Fruit fly (Drosophila melanogaster) whole organism, embryonic: ENCODE data around the gene Dh31.

Experiments used
- Atf6 ChIP-seq: fragments of 200-800 bp; sonication (Bioruptor generic); IDR thresholded peaks from 2 replicates; pipeline ENCODE4 v1.3.6; 2022; ENCODE audit warnings: missing biosample characterization, missing genetic modification characterization
- Bteb2 ChIP-seq: fragments of 200-800 bp; sonication (Bioruptor generic); optimal IDR thresholded peaks from 2 replicates; lab custom pipeline; 2016; ENCODE audit warnings: missing biosample characterization, missing genetic modification characterization
- CG10147 ChIP-seq: fragments of 200-800 bp; sonication (Bioruptor generic); optimal IDR thresholded peaks from 2 replicates; lab custom pipeline; 2019; ENCODE audit warnings: missing biosample characterization, mild to moderate bottlenecking, missing genetic modification characterization, moderate library complexity
- CG10565 ChIP-seq: fragments of 200-800 bp; sonication (Bioruptor generic); optimal IDR thresholded peaks from 3 replicates; lab custom pipeline; 2016; ENCODE audit warnings: missing biosample characterization, mild to moderate bottlenecking, missing genetic modification characterization
- CG10959 ChIP-seq: fragments of 200-800 bp; sonication (Bioruptor generic); IDR thresholded peaks from 2 replicates; pipeline ENCODE4 v1.3.6; 2022; ENCODE audit warnings: missing biosample characterization, missing genetic modification characterization
- CG14014 ChIP-seq: fragments of 200-800 bp; sonication (Bioruptor generic); IDR thresholded peaks from 2 replicates; pipeline ENCODE4 v1.3.6; 2022; ENCODE audit warnings: missing biosample characterization, missing genetic modification characterization
- CG14667 ChIP-seq: fragments of 200-800 bp; sonication (Bioruptor generic); IDR thresholded peaks from 2 replicates; pipeline ENCODE4 v1.3.6; 2022; ENCODE audit warnings: missing biosample characterization, missing genetic modification characterization
- CG16813 ChIP-seq: fragments of 200-800 bp; sonication (Bioruptor generic); IDR thresholded peaks from 3 replicates; pipeline ENCODE4 v1.3.6; 2022; ENCODE audit warnings: missing biosample characterization, missing genetic modification characterization; ENCODE audit not compliant: partially characterized antibody
- CG17361 ChIP-seq: fragments of 200-800 bp; sonication (Bioruptor generic); IDR thresholded peaks from 3 replicates; pipeline ENCODE4 v1.3.6; 2022; ENCODE audit warnings: missing biosample characterization, missing genetic modification characterization
- CG17612 ChIP-seq: fragments of 200-800 bp; sonication (Bioruptor generic); IDR thresholded peaks from 2 replicates; pipeline ENCODE4 v1.3.6; 2022; ENCODE audit warnings: missing biosample characterization, missing genetic modification characterization
- CG17802 ChIP-seq: fragments of 200-800 bp; sonication (Bioruptor generic); optimal IDR thresholded peaks from 2 replicates; lab custom pipeline; 2018; ENCODE audit warnings: missing biosample characterization, mild to moderate bottlenecking, missing genetic modification characterization, moderate library complexity
- CG18764 ChIP-seq: fragments of 200-800 bp; sonication (Bioruptor generic); optimal IDR thresholded peaks from 3 replicates; lab custom pipeline; 2016; ENCODE audit warnings: missing biosample characterization, missing genetic modification characterization
- CG31365 ChIP-seq: fragments of 200-800 bp; sonication (Bioruptor generic); optimal IDR thresholded peaks from 2 replicates; lab custom pipeline; 2018; ENCODE audit warnings: missing biosample characterization, mild to moderate bottlenecking, missing genetic modification characterization
- CG32532 ChIP-seq: fragments of 200-800 bp; sonication (Bioruptor generic); IDR thresholded peaks from 2 replicates; pipeline ENCODE4 v1.3.6; 2022; ENCODE audit warnings: missing biosample characterization, missing genetic modification characterization
- CG33557 ChIP-seq: fragments of 200-800 bp; sonication (Bioruptor generic); optimal IDR thresholded peaks from 2 replicates; lab custom pipeline; 2019; ENCODE audit warnings: missing biosample characterization, mild to moderate bottlenecking, missing genetic modification characterization, moderate library complexity
- CG4282 ChIP-seq: fragments of 200-800 bp; sonication (Bioruptor generic); optimal IDR thresholded peaks from 2 replicates; lab custom pipeline; 2016; ENCODE audit warnings: missing biosample characterization, missing genetic modification characterization
- CG4328 ChIP-seq: fragments of 200-800 bp; sonication (Bioruptor generic); optimal IDR thresholded peaks from 3 replicates; lab custom pipeline; 2017; ENCODE audit warnings: missing biosample characterization, missing genetic modification reagents, missing genetic modification characterization
- CG4360 ChIP-seq: fragments of 200-800 bp; sonication (Bioruptor generic); IDR thresholded peaks from 2 replicates; pipeline ENCODE4 v1.3.6; 2022; ENCODE audit warnings: missing biosample characterization, missing genetic modification characterization
- CHES-1-like ChIP-seq: fragments of 200-800 bp; sonication (Bioruptor generic); optimal IDR thresholded peaks from 2 replicates; lab custom pipeline; 2016; ENCODE audit warnings: missing biosample characterization, missing genetic modification characterization
- CrebB ChIP-seq: fragments of 200-800 bp; sonication (Bioruptor generic); optimal IDR thresholded peaks from 3 replicates; lab custom pipeline; 2018; ENCODE audit warnings: missing biosample characterization, mild to moderate bottlenecking, missing genetic modification characterization
- Deaf1 ChIP-seq: fragments of 200-800 bp; optimal IDR thresholded peaks from 3 replicates; lab custom pipeline; 2019; ENCODE audit warnings: missing biosample characterization, mild to moderate bottlenecking, missing genetic modification characterization, moderate library complexity
- Ets65A ChIP-seq: fragments of 200-800 bp; sonication (Bioruptor generic); peaks from one replicate; lab custom pipeline; 2016; ENCODE audit warnings: missing biosample characterization, missing genetic modification characterization
- Fer1 ChIP-seq: fragments of 200-800 bp; sonication (Bioruptor generic); optimal IDR thresholded peaks from 2 replicates; lab custom pipeline; 2017; ENCODE audit warnings: missing biosample characterization, mild to moderate bottlenecking, missing genetic modification characterization
- HLH4C ChIP-seq: fragments of 200-800 bp; sonication (Bioruptor generic); IDR thresholded peaks from 3 replicates; pipeline ENCODE4 v1.3.6; 2022; ENCODE audit warnings: missing biosample characterization, missing genetic modification characterization; ENCODE audit not compliant: partially characterized antibody
- Hey ChIP-seq: fragments of 200-800 bp; sonication (Bioruptor generic); optimal IDR thresholded peaks from 3 replicates; lab custom pipeline; 2018; ENCODE audit warnings: missing biosample characterization, mild to moderate bottlenecking, missing genetic modification characterization
- NC2β ChIP-seq: fragments of 200-800 bp; sonication (Bioruptor generic); optimal IDR thresholded peaks from 2 replicates; lab custom pipeline; 2016; ENCODE audit warnings: missing biosample characterization, missing genetic modification characterization
- Poxn ChIP-seq: fragments of 200-800 bp; sonication (Bioruptor generic); IDR thresholded peaks from 2 replicates; pipeline ENCODE4 v1.3.6; 2022; ENCODE audit warnings: missing biosample characterization, missing genetic modification characterization
- Ravus ChIP-seq: fragments of 200-800 bp; sonication (Bioruptor generic); IDR thresholded peaks from 2 replicates; pipeline ENCODE4 v1.3.6; 2022; ENCODE audit warnings: missing biosample characterization, missing genetic modification characterization
- Tbp ChIP-seq: fragments of >200 bp; optimal IDR thresholded peaks from 2 replicates; lab custom pipeline; 2018; ENCODE audit warnings: missing biosample characterization, missing genetic modification characterization
- amos ChIP-seq: fragments of 200-800 bp; sonication (Bioruptor generic); IDR thresholded peaks from 2 replicates; pipeline ENCODE4 v1.3.6; 2022; ENCODE audit warnings: missing biosample characterization, missing genetic modification characterization; ENCODE audit not compliant: partially characterized antibody
- bowl ChIP-seq: fragments of 200-800 bp; sonication (Bioruptor generic); IDR thresholded peaks from 2 replicates; pipeline ENCODE4 v1.3.6; 2022; ENCODE audit warnings: missing biosample characterization, missing genetic modification characterization
- disco-r ChIP-seq: fragments of 200-800 bp; sonication (Bioruptor generic); optimal IDR thresholded peaks from 2 replicates; lab custom pipeline; 2016; ENCODE audit warnings: missing biosample characterization, missing genetic modification characterization
- exex ChIP-seq: fragments of 200-800 bp; sonication (Bioruptor generic); optimal IDR thresholded peaks from 4 replicates; lab custom pipeline; 2018; ENCODE audit warnings: missing biosample characterization, mild to moderate bottlenecking, missing genetic modification characterization, moderate library complexity
- fd102C ChIP-seq: fragments of 200-800 bp; sonication (Bioruptor generic); optimal IDR thresholded peaks from 2 replicates; lab custom pipeline; 2018; ENCODE audit warnings: missing biosample characterization, mild to moderate bottlenecking, missing genetic modification characterization, moderate library complexity
- hb ChIP-seq: fragments of 200-800 bp; sonication (Bioruptor generic); IDR thresholded peaks from 3 replicates; pipeline ENCODE4 v1.3.6; 2022; ENCODE audit warnings: missing biosample characterization, missing genetic modification characterization; ENCODE audit not compliant: partially characterized antibody
- her ChIP-seq: fragments of 200-800 bp; sonication (Bioruptor generic); optimal IDR thresholded peaks from 2 replicates; lab custom pipeline; 2016; ENCODE audit warnings: missing biosample characterization, missing genetic modification characterization
- ind ChIP-seq: fragments of 200-800 bp; sonication (Bioruptor generic); optimal IDR thresholded peaks from 3 replicates; lab custom pipeline; 2016; ENCODE audit warnings: missing biosample characterization, missing genetic modification characterization
- ken ChIP-seq: fragments of 200-800 bp; sonication (Bioruptor generic); IDR thresholded peaks from 3 replicates; pipeline ENCODE4 v1.3.6; 2022; ENCODE audit warnings: missing biosample characterization, missing genetic modification characterization
- luna ChIP-seq: fragments of 200-800 bp; sonication (Bioruptor generic); optimal IDR thresholded peaks from 2 replicates; lab custom pipeline; 2016; ENCODE audit warnings: missing biosample characterization, missing genetic modification characterization
- nom ChIP-seq: fragments of 200-800 bp; sonication (Bioruptor generic); optimal IDR thresholded peaks from 2 replicates; lab custom pipeline; 2017; ENCODE audit warnings: missing biosample characterization, missing genetic modification characterization, mild to moderate bottlenecking, moderate library complexity, missing genetic modification reagents
- oc ChIP-seq: fragments of 200-800 bp; sonication (Bioruptor generic); optimal IDR thresholded peaks from 2 replicates; lab custom pipeline; 2018; ENCODE audit warnings: missing biosample characterization, mild to moderate bottlenecking, missing genetic modification characterization, moderate library complexity
- pb ChIP-seq: fragments of 200-800 bp; sonication (Bioruptor generic); optimal IDR thresholded peaks from 3 replicates; lab custom pipeline; 2016; ENCODE audit warnings: missing biosample characterization, missing genetic modification characterization
- pfk ChIP-seq: fragments of 200-800 bp; sonication (Bioruptor generic); optimal IDR thresholded peaks from 2 replicates; lab custom pipeline; 2018; ENCODE audit warnings: missing biosample characterization, mild to moderate bottlenecking, missing genetic modification characterization, moderate library complexity
- pho ChIP-seq: fragments of 200-800 bp; sonication (Bioruptor generic); optimal IDR thresholded peaks from 2 replicates; lab custom pipeline; 2016; ENCODE audit warnings: missing biosample characterization, missing genetic modification characterization
- pita ChIP-seq: fragments of 200-800 bp; sonication (Bioruptor generic); optimal IDR thresholded peaks from 2 replicates; lab custom pipeline; 2017; ENCODE audit warnings: missing biosample characterization, mild to moderate bottlenecking, missing genetic modification characterization
- ro ChIP-seq: fragments of 200-800 bp; sonication (Bioruptor generic); IDR thresholded peaks from 2 replicates; pipeline ENCODE4 v1.3.6; 2022; ENCODE audit warnings: missing biosample characterization, missing genetic modification characterization
- salm ChIP-seq: fragments of 200-800 bp; sonication (Bioruptor generic); optimal IDR thresholded peaks from 2 replicates; lab custom pipeline; 2018; ENCODE audit warnings: missing biosample characterization, mild to moderate bottlenecking, missing genetic modification characterization
- schlank ChIP-seq: fragments of 200-800 bp; sonication (Bioruptor generic); optimal IDR thresholded peaks from 2 replicates; lab custom pipeline; 2018; ENCODE audit warnings: missing biosample characterization, mild to moderate bottlenecking, missing genetic modification characterization
- sens ChIP-seq: fragments of 200-800 bp; sonication (Bioruptor generic); peaks from one replicate; lab custom pipeline; 2016; ENCODE audit warnings: missing biosample characterization, missing genetic modification characterization
- sna ChIP-seq: fragments of 200-800 bp; sonication (Bioruptor generic); IDR thresholded peaks from 2 replicates; pipeline ENCODE4 v1.3.6; 2022; ENCODE audit warnings: missing biosample characterization, missing genetic modification characterization; ENCODE audit not compliant: partially characterized antibody
- tgo ChIP-seq: fragments of 200-800 bp; sonication (Bioruptor generic); IDR thresholded peaks from 3 replicates; pipeline ENCODE4 v1.3.6; 2022; ENCODE audit warnings: missing biosample characterization, missing genetic modification characterization
- vvl ChIP-seq: fragments of 200-800 bp; sonication (Bioruptor generic); IDR thresholded peaks from 2 replicates; pipeline ENCODE4 v1.3.6; 2022; ENCODE audit warnings: missing biosample characterization, missing genetic modification characterization

Gene Dh31

dm6 chr2L:8528318-8528717, 21.7 kb upstream of the Dh31 start, which contains the start of the genes lmgA and lmgB (continued):
- TF ChIP-seq CG14014 (GFP tag; lab: Robert Waterston, UW) (0 out of 2 replicates have a peak, but pooled peaks have one; percentile 9), pita (GFP tag; lab: Kevin White, UChicago) (no peak), CG10959 (GFP tag; lab: Robert Waterston, UW) (no peak), vvl (GFP tag; lab: Robert Waterston, UW) (peak; percentile 41; the same call in 1 of the 2 replicates), bowl (GFP tag; lab: Robert Waterston, UW) (no peak), HLH4C (GFP tag; lab: Robert Waterston, UW) (peak; percentile 97), luna (no peak), ind (GFP tag; lab: Kevin White, UChicago) (peak; percentile 62), CG17361 (GFP tag; lab: Robert Waterston, UW) (peak; percentile 51; the same call in 1 of the 3 replicates), CG17802 (tag; lab: Kevin White, UChicago) (no peak), oc (tag; lab: Kevin White, UChicago) (peak; percentile 31), CG4360 (GFP tag; lab: Robert Waterston, UW) (no peak), hb (GFP tag; lab: Robert Waterston, UW) (peak; percentile 88), nom (no peak), CG17612 (GFP tag; lab: Robert Waterston, UW) (no peak), NC2β (GFP tag; lab: Kevin White, UChicago) (no peak), amos (peak; percentile 85; the same call in 1 of the 2 replicates), CG4328 (GFP tag; lab: Kevin White, UChicago) (no peak), ro (GFP tag; lab: Robert Waterston, UW) (no peak), sens (GFP tag; lab: Kevin White, UChicago) (peak; percentile 22), CG4282 (GFP tag; lab: Kevin White, UChicago) (no peak), Poxn (GFP tag; lab: Robert Waterston, UW) (no peak), ken (GFP tag; lab: Robert Waterston, UW) (no peak), CHES-1-like (GFP tag; lab: Kevin White, UChicago) (no peak), schlank (no peak), CG10147 (GFP tag; lab: Kevin White, UChicago) (peak; percentile 8), Ets65A (peak; percentile 66), CG31365 (tag; lab: Kevin White, UChicago) (peak; percentile 94), CrebB (tag; lab: Kevin White, UChicago) (no peak), CG18764 (GFP tag; lab: Kevin White, UChicago) (peak; percentile 21), pho (GFP tag; lab: Kevin White, UChicago) (no peak), Ravus (GFP tag; lab: Robert Waterston, UW) (no peak), CG14667 (GFP tag; lab: Robert Waterston, UW) (no peak), Atf6 (no peak), CG32532 (peak; percentile 42; the same call in 1 of the 2 replicates), pfk (no peak), CG33557 (GFP tag; lab: Kevin White, UChicago) (no peak), tgo (GFP tag; lab: Robert Waterston, UW) (no peak), Fer1 (GFP tag; lab: Kevin White, UChicago) (no peak), Hey (no peak), disco-r (GFP tag; lab: Kevin White, UChicago) (no peak), Tbp (GFP tag; lab: Kevin White, UChicago) (no peak), CG16813 (peak; percentile 92), fd102C (GFP tag; lab: Kevin White, UChicago) (no peak), exex (tag; lab: Kevin White, UChicago) (no peak), salm (tag; lab: Kevin White, UChicago) (no peak), Bteb2 (GFP tag; lab: Kevin White, UChicago) (no peak), sna (GFP tag; lab: Robert Waterston, UW) (peak; percentile 78), Deaf1 (tag; lab: Kevin White, UChicago) (no peak), her (GFP tag; lab: Kevin White, UChicago) (no peak), pb (no peak), CG10565 (GFP tag; lab: Kevin White, UChicago) (no peak)
